Worm (Caenorhabditis elegans): ENCODE measurements around the gene unc-112.
A peak's percentile ranks its signal among the peaks of the same experiment; 100 is the strongest.

The unc-112 gene

ce11 chrV:14696604-14697307 is at the start of gene unc-112:
Gene unc-112 (minus strand): TSS chrV:14696654.
- no peak for TF ChIP-seq mab-9 (GFP tag; IDR thresholded peaks at IDR 0.05)
- TF ChIP-seq lin-35 (GFP tag; optimal IDR thresholded peaks at IDR 0.05) = peak; percentile 57 to 65
- no peak for TF ChIP-seq ceh-63 (GFP tag; optimal IDR thresholded peaks at IDR 0.05)
- no peak for TF ChIP-seq C04F5.9 (tag; optimal IDR thresholded peaks at IDR 0.05)
- no peak for TF ChIP-seq sup-37 (GFP tag; optimal IDR thresholded peaks at IDR 0.05)
- TF ChIP-seq mdl-1 (tag; optimal IDR thresholded peaks at IDR 0.05) = peak in 1 of 2 experiments; percentile 50
- TF ChIP-seq Y116A8C.19 (tag; optimal IDR thresholded peaks at IDR 0.05; ENCODE audit: borderline replicate concordance) = no peak
- TF ChIP-seq nhr-90 (tag; optimal IDR thresholded peaks at IDR 0.05; ENCODE audit: poor library complexity) = peak; percentile 53
- peak; percentile 5 for TF ChIP-seq aly-2 (tag; optimal IDR thresholded peaks at IDR 0.05)
- TF ChIP-seq snu-23 (GFP tag; optimal IDR thresholded peaks at IDR 0.05) = peak; percentile 84
- peak; percentile 18 for TF ChIP-seq F16B12.6 (tag; optimal IDR thresholded peaks at IDR 0.05)
- no peak for TF ChIP-seq nhr-28 (tag; optimal IDR thresholded peaks at IDR 0.05)
- no peak for TF ChIP-seq fkh-4 (tag; optimal IDR thresholded peaks at IDR 0.05; ENCODE audit: borderline replicate concordance)
- TF ChIP-seq unc-62 (GFP tag; optimal IDR thresholded peaks at IDR 0.05) = no peak
- TF ChIP-seq elt-2 (tag; optimal IDR thresholded peaks at IDR 0.05) = no peak
- TF ChIP-seq irx-1 (tag; optimal IDR thresholded peaks at IDR 0.05) = no peak
- TF ChIP-seq fkh-8 (tag; optimal IDR thresholded peaks at IDR 0.05) = no peak
- TF ChIP-seq dsc-1 (tag; optimal IDR thresholded peaks at IDR 0.05) = peak; percentile 68
- TF ChIP-seq egl-27 (tag; optimal IDR thresholded peaks at IDR 0.05) = peak in 1 of 2 experiments; percentile 42
- peak; percentile 47 for TF ChIP-seq skn-1 (tag; optimal IDR thresholded peaks at IDR 0.05)
- no peak for TF ChIP-seq ama-1 (optimal IDR thresholded peaks at IDR 0.05)
- peak; percentile 67 to 75 for TF ChIP-seq efl-1 (optimal IDR thresholded peaks at IDR 0.05)
- peak; percentile 40 to 94 for TF ChIP-seq efl-1 (GFP tag; optimal IDR thresholded peaks at IDR 0.05 in 1 of 2)
- peak; percentile 20 for TF ChIP-seq unc-130 (tag; optimal IDR thresholded peaks at IDR 0.05)
- no peak for TF ChIP-seq sox-4 (tag; optimal IDR thresholded peaks at IDR 0.05)
- TF ChIP-seq ceh-8 (GFP tag; optimal IDR thresholded peaks at IDR 0.05) = no peak
- TF ChIP-seq C16A3.4 (tag; optimal IDR thresholded peaks at IDR 0.05) = peak; percentile 52
- no peak for TF ChIP-seq zip-4 (GFP tag; optimal IDR thresholded peaks at IDR 0.05)
- no peak for TF ChIP-seq nhr-12 (tag; optimal IDR thresholded peaks at IDR 0.05)
- no peak for TF ChIP-seq unc-98 (GFP tag; IDR thresholded peaks at IDR 0.05)
- peak; percentile 60 for TF ChIP-seq snpc-4 (tag; optimal IDR thresholded peaks at IDR 0.05)
- peak; percentile 98 for TF ChIP-seq lin-14 (GFP tag; optimal IDR thresholded peaks at IDR 0.05)
- TF ChIP-seq zag-1 (tag; optimal IDR thresholded peaks at IDR 0.05) = no peak
- TF ChIP-seq isw-1 (GFP tag; IDR thresholded peaks at IDR 0.05) = no peak
- TF ChIP-seq nhr-20 (tag; optimal IDR thresholded peaks at IDR 0.05) = peak; percentile 76
- peak; percentile 41 for TF ChIP-seq nhr-85 (tag)
- no peak for TF ChIP-seq unc-30 (tag; optimal IDR thresholded peaks at IDR 0.05)
- TF ChIP-seq lin-15B (tag; optimal IDR thresholded peaks at IDR 0.05) = no peak
- TF ChIP-seq pag-3 (tag; optimal IDR thresholded peaks at IDR 0.05; ENCODE audit: borderline replicate concordance, insufficient read depth) = peak; percentile 99
- no peak for TF ChIP-seq lin-39 (tag; optimal IDR thresholded peaks at IDR 0.05)
- TF ChIP-seq pqm-1 (tag; optimal IDR thresholded peaks at IDR 0.05) = no peak
- no peak for TF ChIP-seq C34B4.2 (tag; optimal IDR thresholded peaks at IDR 0.05)
- peak; percentile 1 for TF ChIP-seq lin-13 (GFP tag; optimal IDR thresholded peaks at IDR 0.05)
- TF ChIP-seq nhr-11 (tag; optimal IDR thresholded peaks at IDR 0.05) = peak; percentile 37
- TF ChIP-seq nhr-19 (GFP tag; conservative IDR thresholded peaks at IDR 0.05) = peak; percentile 62
- no peak for TF ChIP-seq ets-5 (GFP tag; IDR thresholded peaks at IDR 0.05)
- peak; percentile 5 for TF ChIP-seq fkh-10 (GFP tag; optimal IDR thresholded peaks at IDR 0.05)
- TF ChIP-seq jun-1 (tag; optimal IDR thresholded peaks at IDR 0.05) = peak; percentile 49
- no peak for TF ChIP-seq hlh-4 (tag; optimal IDR thresholded peaks at IDR 0.05)
- TF ChIP-seq swsn-7 (tag; optimal IDR thresholded peaks at IDR 0.05) = peak; percentile 74
- no peak for TF ChIP-seq ceh-90 (tag; optimal IDR thresholded peaks at IDR 0.05)
- peak; percentile 64 for TF ChIP-seq rnt-1 (tag; optimal IDR thresholded peaks at IDR 0.05)
- TF ChIP-seq hpl-2 (GFP tag; optimal IDR thresholded peaks at IDR 0.05) = no peak

Data from whole organism, L1 larva.